Fruit fly (Drosophila melanogaster) whole organism, embryonic: ENCODE data around the gene CG31798.

ENCODE experiments used
- ATbp ChIP-seq: fragments of 200-800 bp; sonication (Bioruptor generic); optimal IDR thresholded peaks from 2 replicates; lab custom pipeline; 2017; ENCODE audit warnings: missing biosample characterization, mild to moderate bottlenecking, missing genetic modification characterization, missing genetic modification reagents
- Awh ChIP-seq: fragments of 200-800 bp; sonication (Bioruptor generic); IDR thresholded peaks from 2 replicates; pipeline ENCODE4, ENCODE4 v1.3.6; 2022; ENCODE audit warnings: missing biosample characterization, missing genetic modification characterization
- CG10959 ChIP-seq: fragments of 200-800 bp; sonication (Bioruptor generic); IDR thresholded peaks from 2 replicates; pipeline ENCODE4 v1.3.6; 2022; ENCODE audit warnings: missing biosample characterization, missing genetic modification characterization
- CG11456 ChIP-seq: fragments of 200-800 bp; sonication (Bioruptor generic); IDR thresholded peaks from 3 replicates; pipeline ENCODE4 v1.3.6; 2022; ENCODE audit warnings: missing biosample characterization, missing genetic modification characterization
- CG11695 ChIP-seq: fragments of 200-800 bp; sonication (Bioruptor generic); IDR thresholded peaks from 3 replicates; pipeline ENCODE4 v1.3.6; 2022; ENCODE audit warnings: missing biosample characterization, missing genetic modification characterization
- CG13894 ChIP-seq: fragments of 200-800 bp; sonication (Bioruptor generic); optimal IDR thresholded peaks from 3 replicates; lab custom pipeline; 2018; ENCODE audit warnings: missing biosample characterization, mild to moderate bottlenecking, missing genetic modification characterization, moderate library complexity
- CG1602 ChIP-seq: fragments of 200-800 bp; sonication (Bioruptor generic); optimal IDR thresholded peaks from 3 replicates; lab custom pipeline; 2016; ENCODE audit warnings: missing biosample characterization, missing genetic modification characterization
- CG1647 ChIP-seq: fragments of 200-800 bp; sonication (Bioruptor generic); optimal IDR thresholded peaks from 3 replicates; lab custom pipeline; 2016; ENCODE audit warnings: missing biosample characterization, missing genetic modification characterization
- CG17912 ChIP-seq: fragments of 200-800 bp; sonication (Bioruptor generic); optimal IDR thresholded peaks from 2 replicates; lab custom pipeline; 2018; ENCODE audit warnings: missing biosample characterization, mild to moderate bottlenecking, missing genetic modification characterization
- CG2712 ChIP-seq: fragments of 200-800 bp; optimal IDR thresholded peaks from 3 replicates; lab custom pipeline; 2019; ENCODE audit warnings: missing biosample characterization, mild to moderate bottlenecking, missing genetic modification characterization, moderate library complexity
- CG2875 ChIP-seq: fragments of 200-800 bp; sonication (Bioruptor generic); optimal IDR thresholded peaks from 2 replicates; lab custom pipeline; 2017; ENCODE audit warnings: missing biosample characterization, mild to moderate bottlenecking, missing genetic modification characterization, missing genetic modification reagents
- CG31441 ChIP-seq: fragments of 200-800 bp; sonication (Bioruptor generic); IDR thresholded peaks from 2 replicates; pipeline ENCODE4 v1.3.6; 2022; ENCODE audit warnings: missing biosample characterization, missing genetic modification characterization
- CG3847 ChIP-seq: fragments of 200-800 bp; sonication (Bioruptor generic); IDR thresholded peaks from 2 replicates; pipeline ENCODE4 v1.3.6; 2022; ENCODE audit warnings: missing biosample characterization, missing genetic modification characterization
- CG4424 ChIP-seq: fragments of 200-800 bp; sonication (Bioruptor generic); optimal IDR thresholded peaks from 3 replicates; lab custom pipeline; 2016; ENCODE audit warnings: missing biosample characterization, missing genetic modification characterization
- CG4617 ChIP-seq: fragments of 200-800 bp; sonication (Bioruptor generic); optimal IDR thresholded peaks from 3 replicates; lab custom pipeline; 2016; ENCODE audit warnings: missing biosample characterization, missing genetic modification characterization, borderline replicate concordance
- CG6689 ChIP-seq: fragments of 200-800 bp; sonication (Bioruptor generic); IDR thresholded peaks from 2 replicates; pipeline ENCODE4 v1.3.6; 2022; ENCODE audit warnings: missing biosample characterization, missing genetic modification characterization
- CG7745 ChIP-seq: fragments of 200-800 bp; sonication (Bioruptor generic); optimal IDR thresholded peaks from 2 replicates; lab custom pipeline; 2018; ENCODE audit warnings: missing biosample characterization, mild to moderate bottlenecking, missing genetic modification characterization, moderate library complexity
- CG7839 ChIP-seq: fragments of 200-800 bp; sonication (Bioruptor generic); optimal IDR thresholded peaks from 3 replicates; lab custom pipeline; 2018; ENCODE audit warnings: missing biosample characterization, mild to moderate bottlenecking, missing genetic modification characterization, moderate library complexity
- CG8359 ChIP-seq: fragments of 200-800 bp; sonication (Bioruptor generic); optimal IDR thresholded peaks from 2 replicates; lab custom pipeline; 2017; ENCODE audit warnings: missing biosample characterization, mild to moderate bottlenecking, missing genetic modification characterization, borderline replicate concordance
- CG9437 ChIP-seq: fragments of 200-800 bp; sonication (Bioruptor generic); optimal IDR thresholded peaks from 2 replicates; lab custom pipeline; 2018; ENCODE audit warnings: missing biosample characterization, mild to moderate bottlenecking, missing genetic modification characterization
- CrebB ChIP-seq: fragments of 200-800 bp; sonication (Bioruptor generic); optimal IDR thresholded peaks from 3 replicates; lab custom pipeline; 2018; ENCODE audit warnings: missing biosample characterization, mild to moderate bottlenecking, missing genetic modification characterization
- Dbx ChIP-seq: fragments of 200-800 bp; sonication (Bioruptor generic); IDR thresholded peaks from 3 replicates; pipeline ENCODE4 v1.3.6; 2022; ENCODE audit warnings: missing biosample characterization, missing genetic modification characterization
- Dref ChIP-seq: fragments of 200-800 bp; sonication (Bioruptor generic); IDR thresholded peaks from 2 replicates; pipeline ENCODE4 v1.3.6; 2022; ENCODE audit warnings: missing biosample characterization, missing genetic modification characterization
- Hmr ChIP-seq: fragments of 200-800 bp; sonication (Bioruptor generic); optimal IDR thresholded peaks from 3 replicates; lab custom pipeline; 2017; ENCODE audit warnings: mild to moderate bottlenecking, missing biosample characterization, missing genetic modification reagents, missing genetic modification characterization
- Hsf ChIP-seq: fragments of 200-800 bp; sonication (Bioruptor generic); optimal IDR thresholded peaks from 3 replicates; lab custom pipeline; 2016; ENCODE audit warnings: missing biosample characterization, missing genetic modification characterization
- Myb ChIP-seq: fragments of 200-800 bp; sonication (Bioruptor generic); optimal IDR thresholded peaks from 2 replicates; lab custom pipeline; 2016; ENCODE audit warnings: missing biosample characterization, missing genetic modification characterization
- Nf-YA ChIP-seq: fragments of 200-800 bp; sonication (Bioruptor generic); IDR thresholded peaks from 2 replicates; pipeline ENCODE4 v1.3.6; 2022; ENCODE audit warnings: missing biosample characterization, missing genetic modification characterization
- Poxn ChIP-seq: fragments of 200-800 bp; sonication (Bioruptor generic); IDR thresholded peaks from 2 replicates; pipeline ENCODE4 v1.3.6; 2022; ENCODE audit warnings: missing biosample characterization, missing genetic modification characterization
- Ptx1 ChIP-seq: fragments of 200-800 bp; sonication (Bioruptor generic); IDR thresholded peaks from 2 replicates; pipeline ENCODE4 v1.3.6; 2022; ENCODE audit warnings: missing biosample characterization, missing genetic modification characterization
- Spps ChIP-seq: fragments of 200-800 bp; sonication (Bioruptor generic); optimal IDR thresholded peaks from 2 replicates; lab custom pipeline; 2018; ENCODE audit warnings: missing biosample characterization, mild to moderate bottlenecking, missing genetic modification characterization
- TFAM ChIP-seq: fragments of 200-800 bp; sonication (Bioruptor generic); optimal IDR thresholded peaks from 2 replicates; lab custom pipeline; 2017; ENCODE audit warnings: missing biosample characterization, missing genetic modification characterization, inconsistent platforms
- Usf ChIP-seq: fragments of 200-800 bp; sonication (Bioruptor generic); optimal IDR thresholded peaks from 2 replicates; lab custom pipeline; 2017; ENCODE audit warnings: missing genotype, missing biosample characterization, missing genetic modification characterization
- Xbp1 ChIP-seq: fragments of 200-800 bp; sonication (Bioruptor generic); optimal IDR thresholded peaks from 3 replicates; lab custom pipeline; 2016; ENCODE audit warnings: missing biosample characterization, mild to moderate bottlenecking, missing genetic modification characterization
- crc ChIP-seq: fragments of 200-800 bp; sonication (Bioruptor generic); optimal IDR thresholded peaks from 2 replicates; lab custom pipeline; 2016; ENCODE audit warnings: missing biosample characterization, missing genetic modification characterization
- dysf ChIP-seq: fragments of 200-800 bp; sonication (Bioruptor generic); IDR thresholded peaks from 3 replicates; pipeline ENCODE4 v1.3.6; 2022; ENCODE audit warnings: missing biosample characterization, missing genetic modification characterization
- fd102C ChIP-seq: fragments of 200-800 bp; sonication (Bioruptor generic); optimal IDR thresholded peaks from 2 replicates; lab custom pipeline; 2018; ENCODE audit warnings: missing biosample characterization, mild to moderate bottlenecking, missing genetic modification characterization, moderate library complexity
- grn ChIP-seq: fragments of 200-800 bp; sonication (Bioruptor generic); optimal IDR thresholded peaks from 3 replicates; lab custom pipeline; 2017; ENCODE audit warnings: missing biosample characterization, missing genetic modification characterization
- ind ChIP-seq: fragments of 200-800 bp; sonication (Bioruptor generic); optimal IDR thresholded peaks from 3 replicates; lab custom pipeline; 2016; ENCODE audit warnings: missing biosample characterization, missing genetic modification characterization
- jigr1 ChIP-seq: fragments of 200-800 bp; sonication (Bioruptor generic); IDR thresholded peaks from 3 replicates; pipeline ENCODE4 v1.3.6; 2022; ENCODE audit warnings: missing biosample characterization, missing genetic modification characterization
- luna ChIP-seq: fragments of 200-800 bp; sonication (Bioruptor generic); optimal IDR thresholded peaks from 2 replicates; lab custom pipeline; 2016; ENCODE audit warnings: missing biosample characterization, missing genetic modification characterization
- nerfin-2 ChIP-seq: fragments of 200-800 bp; sonication (Bioruptor generic); IDR thresholded peaks from 2 replicates; pipeline ENCODE4 v1.3.6; 2022; ENCODE audit warnings: missing biosample characterization, missing genetic modification characterization; ENCODE audit not compliant: partially characterized antibody
- p53 ChIP-seq: fragments of 200-800 bp; sonication (Bioruptor generic); optimal IDR thresholded peaks from 2 replicates; lab custom pipeline; 2016; ENCODE audit warnings: missing biosample characterization, missing genetic modification characterization
- pan ChIP-seq, 4 experiments: fragments of >200 bp in 3 of 4; fragments of 200-800 bp in 1 of 4; sonication (Bioruptor generic) in 1 of 4; optimal IDR thresholded peaks in 3 of 4; IDR thresholded peaks in 1 of 4; 2 replicates each; pipeline versions ENCODE4 v1.3.6 to Lab custom; 2017 to 2022; ENCODE audit warnings: missing biosample characterization in 2 of 4, missing genetic modification characterization in 2 of 4, mixed read lengths in 1 of 4
- prd ChIP-seq, 3 experiments: fragments of >200 bp in 2 of 3; fragments of 200-800 bp in 1 of 3; sonication (Bioruptor generic) in 1 of 3; optimal IDR thresholded peaks in 2 of 3; IDR thresholded peaks in 1 of 3; 2 replicates in 2 of 3; 3 replicates in 1 of 3; pipeline versions ENCODE4 v1.3.6 to Lab custom; 2017 to 2022; ENCODE audit warnings: missing biosample characterization in 1 of 3, missing genetic modification characterization in 1 of 3
- ranshi ChIP-seq: fragments of 200-800 bp; sonication (Bioruptor generic); IDR thresholded peaks from 2 replicates; pipeline ENCODE4 v1.3.6; 2022; ENCODE audit warnings: missing biosample characterization, missing genetic modification characterization
- row ChIP-seq: fragments of 200-800 bp; sonication (Bioruptor generic); IDR thresholded peaks from 3 replicates; pipeline ENCODE4 v1.3.6; 2022; ENCODE audit warnings: missing biosample characterization, missing genetic modification characterization
- schlank ChIP-seq: fragments of 200-800 bp; sonication (Bioruptor generic); optimal IDR thresholded peaks from 2 replicates; lab custom pipeline; 2018; ENCODE audit warnings: missing biosample characterization, mild to moderate bottlenecking, missing genetic modification characterization
- unc-4 ChIP-seq: fragments of 200-800 bp; sonication (Bioruptor generic); IDR thresholded peaks from 2 replicates; pipeline ENCODE4 v1.3.6; 2022; ENCODE audit warnings: missing biosample characterization, missing genetic modification characterization; ENCODE audit not compliant: partially characterized antibody
- usp ChIP-seq: fragments of >200 bp; optimal IDR thresholded peaks from 2 replicates; lab custom pipeline; 2017; ENCODE audit warnings: missing biosample characterization, missing genetic modification characterization
- zen ChIP-seq: fragments of 200-800 bp; sonication (Bioruptor generic); optimal IDR thresholded peaks from 3 replicates; lab custom pipeline; 2018; ENCODE audit warnings: missing biosample characterization, mild to moderate bottlenecking, missing genetic modification characterization, moderate library complexity

CG31798 gene

dm6 chr2L:19376145-19376544 is 17.8 kb upstream of the CG31798 start:
- TF ChIP-seq Dbx (GFP tag; lab: Robert Waterston, UW) = no peak
- peak; percentile 29 for TF ChIP-seq CG7839 (tag; lab: Kevin White, UChicago)
- TF ChIP-seq CG3847 (GFP tag; lab: Robert Waterston, UW) = no peak
- TF ChIP-seq fd102C = no peak
- TF ChIP-seq CG31441 (GFP tag; lab: Robert Waterston, UW) = peak; percentile 50; the same call in 1 of the 2 replicates
- no peak for TF ChIP-seq CG17912 (GFP tag; lab: Kevin White, UChicago)
- TF ChIP-seq CG1647 = no peak
- TF ChIP-seq luna (GFP tag; lab: Kevin White, UChicago) = no peak
- TF ChIP-seq ranshi (GFP tag; lab: Robert Waterston, UW) = peak; percentile 39; the same call in 1 of the 2 replicates
- TF ChIP-seq crc (GFP tag; lab: Kevin White, UChicago) = no peak
- TF ChIP-seq Hmr (GFP tag; lab: Kevin White, UChicago) = no peak
- TF ChIP-seq CG13894 (tag; lab: Kevin White, UChicago) = no peak
- TF ChIP-seq Xbp1 (GFP tag; lab: Kevin White, UChicago) = peak; percentile 15
- TF ChIP-seq CrebB (tag; lab: Kevin White, UChicago) = no peak
- TF ChIP-seq Poxn = no peak
- TF ChIP-seq CG1602 = peak; percentile 12
- TF ChIP-seq CG11695 (GFP tag; lab: Robert Waterston, UW) = no peak
- peak; percentile 22 for TF ChIP-seq ATbp (GFP tag; lab: Kevin White, UChicago)
- TF ChIP-seq CG8359 = no peak
- TF ChIP-seq Hsf = peak; percentile 13
- no peak for TF ChIP-seq Usf (GFP tag; lab: Kevin White, UChicago)
- no peak for TF ChIP-seq Nf-YA
- no peak for TF ChIP-seq Dref (GFP tag; lab: Robert Waterston, UW)
- no peak for TF ChIP-seq CG7745 (tag; lab: Kevin White, UChicago)
- no peak for TF ChIP-seq jigr1 (GFP tag; lab: Robert Waterston, UW)
- no peak for TF ChIP-seq nerfin-2 (GFP tag; lab: Robert Waterston, UW)
- no peak for TF ChIP-seq unc-4 (GFP tag; lab: Robert Waterston, UW)
- no peak for TF ChIP-seq prd (optimal IDR thresholded peaks at IDR 0.05; lab: Kevin White, UChicago)
- TF ChIP-seq prd (GFP tag; IDR thresholded peaks at IDR 0.05; lab: Robert Waterston, UW) = peak; percentile 70
- TF ChIP-seq row = peak; percentile 50; the same call in 2 of the 3 replicates
- no peak for TF ChIP-seq grn
- peak; percentile 71 for TF ChIP-seq CG2712 (tag; lab: Kevin White, UChicago)
- peak; percentile 27; the same call in 1 of the 2 replicates for TF ChIP-seq Ptx1
- TF ChIP-seq schlank (tag; lab: Kevin White, UChicago) = no peak
- TF ChIP-seq p53 = no peak
- TF ChIP-seq usp (GFP tag; lab: Kevin White, UChicago) = no peak
- 0 out of 2 replicates have a peak, but pooled peaks have one; percentile 32 for TF ChIP-seq Awh (GFP tag; lab: Robert Waterston, UW)
- no peak for TF ChIP-seq ind (GFP tag; lab: Kevin White, UChicago)
- 0 out of 3 replicates have a peak, but pooled peaks have one; percentile 12 for TF ChIP-seq CG11456 (GFP tag; lab: Robert Waterston, UW)
- TF ChIP-seq dysf = no peak
- TF ChIP-seq CG4617 (GFP tag; lab: Kevin White, UChicago) = no peak
- TF ChIP-seq TFAM (GFP tag; lab: Kevin White, UChicago) = no peak
- peak; percentile 52 for TF ChIP-seq Spps (tag; lab: Kevin White, UChicago)
- peak; percentile 30 for TF ChIP-seq zen (tag; lab: Kevin White, UChicago)
- TF ChIP-seq pan (optimal IDR thresholded peaks at IDR 0.05; lab: Kevin White, UChicago) = no peak
- TF ChIP-seq pan (GFP tag; optimal IDR thresholded peaks at IDR 0.05 in 1 of 2, IDR thresholded peaks at IDR 0.05 in 1 of 2) = no peak
- no peak for TF ChIP-seq Myb (GFP tag; lab: Kevin White, UChicago)
- no peak for TF ChIP-seq CG9437 (GFP tag; lab: Kevin White, UChicago)
- no peak for TF ChIP-seq CG2875 (GFP tag; lab: Kevin White, UChicago)
- peak; percentile 45; the same call in 1 of the 2 replicates for TF ChIP-seq CG6689 (GFP tag; lab: Robert Waterston, UW)
- TF ChIP-seq CG4424 (GFP tag; lab: Kevin White, UChicago) = peak; percentile 47
- TF ChIP-seq CG10959 = peak; percentile 66
